Worm (Caenorhabditis elegans): Measurements from ENCODE around the gene dop-4.

Gene dop-4

ce11 chrX:1319708-1320107 lies 24.7 kb downstream of the dop-4 start (continued):
- TF ChIP-seq tbx-2 (tag; optimal IDR thresholded peaks at IDR 0.05) (peak; percentile 67), hlh-17 (GFP tag; optimal IDR thresholded peaks at IDR 0.05; ENCODE audit: borderline replicate concordance) (no peak), C34B4.2 (tag; optimal IDR thresholded peaks at IDR 0.05) (no peak), nhr-71 (tag; optimal IDR thresholded peaks at IDR 0.05) (peak; percentile 74), irx-1 (tag; optimal IDR thresholded peaks at IDR 0.05) (peak; percentile 48), snpc-4 (tag; optimal IDR thresholded peaks at IDR 0.05) (peak; percentile 46), ceh-63 (GFP tag; optimal IDR thresholded peaks at IDR 0.05) (no peak), swsn-7 (tag; optimal IDR thresholded peaks at IDR 0.05) (peak; percentile 42), mdl-1 (tag; optimal IDR thresholded peaks at IDR 0.05) (peak in 1 of 2 experiments; percentile 56), rnt-1 (tag; optimal IDR thresholded peaks at IDR 0.05) (peak; percentile 62), unc-86 (tag; optimal IDR thresholded peaks at IDR 0.05) (peak; percentile 2), lin-39 (tag; optimal IDR thresholded peaks at IDR 0.05) (no peak), mep-1 (tag; optimal IDR thresholded peaks at IDR 0.05) (no peak), ceh-90 (tag; optimal IDR thresholded peaks at IDR 0.05) (no peak), aha-1 (tag; optimal IDR thresholded peaks at IDR 0.05) (no peak), C04F5.9 (tag; optimal IDR thresholded peaks at IDR 0.05) (no peak), zip-4 (GFP tag; optimal IDR thresholded peaks at IDR 0.05) (no peak), isw-1 (GFP tag; IDR thresholded peaks at IDR 0.05) (peak; percentile 34), egl-27 (tag; optimal IDR thresholded peaks at IDR 0.05) (no peak), pqm-1 (tag; optimal IDR thresholded peaks at IDR 0.05) (no peak), fkh-8 (tag; optimal IDR thresholded peaks at IDR 0.05) (peak; percentile 42), nhr-12 (tag; optimal IDR thresholded peaks at IDR 0.05) (no peak), alr-1 (tag; optimal IDR thresholded peaks at IDR 0.05; ENCODE audit: borderline replicate concordance) (no peak), nhr-19 (GFP tag; conservative IDR thresholded peaks at IDR 0.05) (peak; percentile 45), hpl-2 (GFP tag; optimal IDR thresholded peaks at IDR 0.05) (peak; percentile 3), nhr-11 (tag; optimal IDR thresholded peaks at IDR 0.05) (no peak), vab-15 (tag; optimal IDR thresholded peaks at IDR 0.05) (no peak), pag-3 (tag; optimal IDR thresholded peaks at IDR 0.05; ENCODE audit: borderline replicate concordance, insufficient read depth) (no peak), F16B12.6 (tag; optimal IDR thresholded peaks at IDR 0.05) (no peak), tlp-1 (tag; optimal IDR thresholded peaks at IDR 0.05) (no peak), dpl-1 (GFP tag; optimal IDR thresholded peaks at IDR 0.05) (no peak), xbp-1 (tag; optimal IDR thresholded peaks at IDR 0.05) (peak; percentile 22), unc-130 (tag; optimal IDR thresholded peaks at IDR 0.05) (peak; percentile 6), lin-35 (GFP tag; optimal IDR thresholded peaks at IDR 0.05) (peak; percentile 22 to 54), hlh-4 (tag; optimal IDR thresholded peaks at IDR 0.05) (no peak), snu-23 (GFP tag; optimal IDR thresholded peaks at IDR 0.05) (peak; percentile 64), pax-3 (tag; optimal IDR thresholded peaks at IDR 0.05) (no peak), C16A3.4 (tag; optimal IDR thresholded peaks at IDR 0.05) (peak; percentile 36), nhr-90 (tag; optimal IDR thresholded peaks at IDR 0.05; ENCODE audit: poor library complexity) (peak; percentile 58), lsy-2 (tag; optimal IDR thresholded peaks at IDR 0.05) (peak; percentile 1 to 50), egl-13 (tag; optimal IDR thresholded peaks at IDR 0.05) (no peak), nhr-85 (tag) (peak; percentile 79), lin-15B (tag; optimal IDR thresholded peaks at IDR 0.05) (no peak), unc-98 (GFP tag; IDR thresholded peaks at IDR 0.05) (no peak), ceh-8 (GFP tag; optimal IDR thresholded peaks at IDR 0.05) (peak; percentile 47), unc-62 (GFP tag; optimal IDR thresholded peaks at IDR 0.05) (no peak), lin-14 (GFP tag; optimal IDR thresholded peaks at IDR 0.05) (peak; percentile 92), fkh-10 (GFP tag; optimal IDR thresholded peaks at IDR 0.05) (no peak), ets-5 (GFP tag; IDR thresholded peaks at IDR 0.05) (no peak), lin-13 (GFP tag; optimal IDR thresholded peaks at IDR 0.05) (no peak), sox-4 (tag; optimal IDR thresholded peaks at IDR 0.05) (no peak)
